Worm (Caenorhabditis elegans): Measurements from ENCODE around the gene sor-3.

ce11 chrX:404597-404996, 51.2 kb downstream of the sor-3 start, which contains the start of gene R04A9.1:
- no peak for TF ChIP-seq him-1 (tag; optimal IDR thresholded peaks at IDR 0.05)
- TF ChIP-seq W03F9.2 (tag; optimal IDR thresholded peaks at IDR 0.05): no peak
